Worm (Caenorhabditis elegans) whole organism, L3 larva: ENCODE data around the gene srbc-5.

Experiments
- ZK546.5 ChIP-seq: sonication (generic microtip); optimal IDR thresholded peaks from 2 replicates; lab custom pipeline; 2017; ENCODE audit warnings: missing biosample characterization, missing genetic modification characterization
- elt-3 ChIP-seq, 3 experiments: fragments of 150-350 bp in 1 of 3; sonication (generic microtip) in 2 of 3; optimal IDR thresholded peaks; 2 replicates in 2 of 3; 4 replicates in 1 of 3; lab custom pipeline; 2014 to 2017; ENCODE audit warnings: missing biosample characterization in 3 of 3, missing genetic modification characterization in 3 of 3

- TF ChIP-seq ZK546.5 (tag; lab: Kevin White, UChicago): no peak
- no peak for TF ChIP-seq elt-3 (tag; optimal IDR thresholded peaks at IDR 0.05; lab: Kevin White, UChicago)
Measured at ce11 chrV:3218604-3219003, 41.6 kb upstream of the srbc-5 start.
